Worm (Caenorhabditis elegans) whole organism, L3 larva: Measurements from ENCODE around the gene asd-1.

Experiments
- elt-1 ChIP-seq: fragments of 150-350 bp; optimal IDR thresholded peaks from 2 replicates; lab custom pipeline; 2014; ENCODE audit warnings: missing biosample characterization, missing genetic modification characterization
- fos-1 ChIP-seq: fragments of 150-350 bp; optimal IDR thresholded peaks from 2 replicates; lab custom pipeline; 2014; ENCODE audit warnings: missing biosample characterization, missing genetic modification characterization
- jun-1 ChIP-seq: fragments of 150-350 bp; optimal IDR thresholded peaks from 2 replicates; lab custom pipeline; 2014; ENCODE audit warnings: missing biosample characterization, missing genetic modification reagents, missing genetic modification characterization

ce11 chrIII:4224722-4225121 lies 27.6 kb downstream of the asd-1 start:
- TF ChIP-seq jun-1 (tag; lab: Kevin White, UChicago) (no peak), fos-1 (tag; lab: Kevin White, UChicago) (no peak), elt-1 (no peak)
